Worm (Caenorhabditis elegans) whole organism, midembryonic: Measurements from ENCODE around the gene F40G9.9.

Source experiments
- T22C8.4 ChIP-seq: fragments of 200-800 bp; sonication (Bioruptor generic); IDR thresholded peaks from 2 replicates; pipeline ENCODE4 v1.3.6; 2022; ENCODE audit warnings: missing genetic modification characterization, missing compliant biosample characterization
- cog-1 ChIP-seq: sonication (generic microtip); optimal IDR thresholded peaks from 2 replicates; lab custom pipeline; 2016; ENCODE audit warnings: missing genetic modification characterization, missing compliant biosample characterization
- flt-1 ChIP-seq: fragments of 200-800 bp; sonication (Bioruptor generic); IDR thresholded peaks from 2 replicates; pipeline ENCODE4 v1.3.6; 2022; ENCODE audit warnings: missing genetic modification characterization, missing compliant biosample characterization
- klf-2 ChIP-seq: fragments of 200-800 bp; sonication (Bioruptor generic); conservative IDR thresholded peaks from 2 replicates; pipeline ENCODE4 v1.3.6; 2022; ENCODE audit warnings: missing genetic modification reagents, missing genetic modification characterization, missing compliant biosample characterization
- tab-1 ChIP-seq: fragments of 200-800 bp; sonication (Bioruptor generic); IDR thresholded peaks from 2 replicates; pipeline ENCODE4 v1.3.6; 2022; ENCODE audit warnings: missing genetic modification characterization, missing compliant biosample characterization
- ztf-23 ChIP-seq: fragments of 200-800 bp; sonication (Bioruptor generic); IDR thresholded peaks from 2 replicates; pipeline ENCODE4 v1.3.6; 2022; ENCODE audit warnings: missing genetic modification reagents, missing genetic modification characterization, missing compliant biosample characterization
- ztf-29 ChIP-seq: fragments of 200-800 bp; sonication (Bioruptor generic); IDR thresholded peaks from 2 replicates; pipeline ENCODE4 v1.3.6; 2022; ENCODE audit warnings: missing genetic modification reagents, missing genetic modification characterization, missing compliant biosample characterization

DNA sequence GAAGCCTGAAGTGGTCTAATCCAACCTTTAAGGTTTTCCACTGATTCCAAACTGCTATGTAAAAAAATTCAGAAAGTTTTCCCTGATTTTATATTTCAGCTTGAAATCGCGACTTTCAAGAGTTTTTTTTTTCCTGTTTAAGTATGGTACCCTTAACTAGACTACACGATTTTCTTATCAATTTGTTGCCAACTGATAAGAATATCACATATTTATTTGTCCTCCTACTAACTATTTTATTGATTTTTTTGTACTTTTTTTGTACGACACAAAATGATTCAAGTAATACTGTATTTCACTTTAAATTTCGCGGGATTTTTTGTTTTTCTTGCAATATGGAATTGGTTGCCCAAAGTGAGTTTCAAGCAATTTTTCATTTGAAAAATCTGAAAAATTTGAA, 11.6 kb upstream of the F40G9.9 start:
- TF ChIP-seq flt-1: no peak
- no peak for TF ChIP-seq ztf-29 (GFP tag; lab: Robert Waterston, UW)
- TF ChIP-seq ztf-23: no peak
- TF ChIP-seq cog-1 (tag; lab: Kevin White, UChicago): no peak
- no peak for TF ChIP-seq klf-2 (GFP tag; lab: Robert Waterston, UW)
- TF ChIP-seq T22C8.4 (GFP tag; lab: Robert Waterston, UW): no peak
- no peak for TF ChIP-seq tab-1 (GFP tag; lab: Robert Waterston, UW)
